Worm (Caenorhabditis elegans) whole organism, L3 larva: ENCODE results near the gene mpst-4.

Source experiments
- aly-2 ChIP-seq: fragments of 150-350 bp; optimal IDR thresholded peaks from 2 replicates; lab custom pipeline; 2014; ENCODE audit warnings: missing biosample characterization, missing genetic modification characterization
- pqm-1 ChIP-seq: fragments of 150-350 bp; optimal IDR thresholded peaks from 2 replicates; lab custom pipeline; 2017; ENCODE audit warnings: missing biosample characterization, missing genetic modification characterization, inconsistent platforms
- unc-62 ChIP-seq: fragments of 150-350 bp; sonication (generic microtip); optimal IDR thresholded peaks from 4 replicates; lab custom pipeline; 2014; ENCODE audit warnings: missing biosample characterization, missing genetic modification reagents, missing genetic modification characterization

- TF ChIP-seq unc-62 (no peak), pqm-1 (tag; lab: Kevin White, UChicago) (no peak), aly-2 (tag; lab: Kevin White, UChicago) (no peak)
These were observed 25.6 kb upstream of the mpst-4 start, which contains the start of gene pgm-1 for ce11 chrII:4888527-4889487.
